Worm (Caenorhabditis elegans): ENCODE results near the gene C24H10.4.
A peak's percentile ranks its signal among the peaks of the same experiment; 100 is the strongest.

- TF ChIP-seq dao-5 (tag; optimal IDR thresholded peaks at IDR 0.05): no peak
- peak; percentile 13 for TF ChIP-seq W03F9.2 (tag; optimal IDR thresholded peaks at IDR 0.05)
- TF ChIP-seq him-1 (tag; optimal IDR thresholded peaks at IDR 0.05): no peak
Observed at ce11 chrX:5018062-5018653, 40.9 kb downstream of the C24H10.4 start.

All from whole organism, L4/young adult.